Worm (Caenorhabditis elegans) whole organism, young adult: ENCODE measurements around the gene gcy-8.

ENCODE experiments used
- F33H1.4 ChIP-seq: fragments of 200-800 bp; sonication (Bioruptor generic); IDR thresholded peaks from 2 replicates; pipeline ENCODE4 v1.3.6; 2022; ENCODE audit warnings: missing genetic modification reagents, missing genetic modification characterization, missing compliant biosample characterization
- T07F8.4 ChIP-seq: sonication (generic microtip); optimal IDR thresholded peaks from 2 replicates; lab custom pipeline; 2016; ENCODE audit warnings: mild to moderate bottlenecking, missing genetic modification characterization, moderate library complexity, missing compliant biosample characterization
- Y53F4B.3 ChIP-seq: fragments of 200-800 bp; sonication (Bioruptor generic); IDR thresholded peaks from 2 replicates; pipeline ENCODE4 v1.3.6; 2022; ENCODE audit warnings: missing genetic modification reagents, missing genetic modification characterization, missing compliant biosample characterization
- akir-1 ChIP-seq: fragments of 200-800 bp; sonication (Bioruptor generic); optimal IDR thresholded peaks from 2 replicates; lab custom pipeline; 2018; ENCODE audit warnings: mild to moderate bottlenecking, missing genetic modification characterization, moderate library complexity, missing compliant biosample characterization
- athp-1 ChIP-seq: sonication (generic microtip); optimal IDR thresholded peaks from 2 replicates; lab custom pipeline; 2017; ENCODE audit warnings: mild to moderate bottlenecking, missing genetic modification characterization, missing compliant biosample characterization
- cebp-2 ChIP-seq: fragments of 200-800 bp; sonication (Bioruptor generic); IDR thresholded peaks from 2 replicates; pipeline ENCODE4 v1.3.6; 2022; ENCODE audit warnings: missing genetic modification characterization, missing compliant biosample characterization
- ceh-100 ChIP-seq: fragments of 200-800 bp; sonication (Bioruptor generic); IDR thresholded peaks from 2 replicates; pipeline ENCODE4 v1.3.6; 2022; ENCODE audit warnings: missing genetic modification reagents, missing genetic modification characterization, missing compliant biosample characterization
- chd-7 ChIP-seq: sonication (generic microtip); optimal IDR thresholded peaks from 2 replicates; lab custom pipeline; 2016; ENCODE audit warnings: mild to moderate bottlenecking, missing genetic modification characterization, moderate library complexity, missing compliant biosample characterization
- dpff-1 ChIP-seq: sonication (generic microtip); optimal IDR thresholded peaks from 2 replicates; lab custom pipeline; 2017; ENCODE audit warnings: mild to moderate bottlenecking, missing genetic modification characterization, missing compliant biosample characterization
- efl-1 ChIP-seq: fragments of 150-350 bp; optimal IDR thresholded peaks from 2 replicates; lab custom pipeline; 2014; ENCODE audit warnings: missing biosample characterization, missing genetic modification reagents, missing genetic modification characterization
- egl-18 ChIP-seq: fragments of 200-800 bp; sonication (Bioruptor generic); IDR thresholded peaks from 2 replicates; pipeline ENCODE4 v1.3.6; 2022; ENCODE audit warnings: missing genetic modification reagents, missing genetic modification characterization, missing compliant biosample characterization
- egl-44 ChIP-seq: fragments of 200-800 bp; sonication (Bioruptor generic); IDR thresholded peaks from 2 replicates; pipeline ENCODE4 v1.3.6; 2022; ENCODE audit warnings: missing genetic modification reagents, missing genetic modification characterization, missing compliant biosample characterization
- gei-17 ChIP-seq: fragments of 200-800 bp; sonication (Bioruptor generic); optimal IDR thresholded peaks from 2 replicates; lab custom pipeline; 2018; ENCODE audit warnings: mild to moderate bottlenecking, missing genetic modification characterization, missing compliant biosample characterization
- him-1 ChIP-seq: sonication (generic microtip); optimal IDR thresholded peaks from 2 replicates; lab custom pipeline; 2016; ENCODE audit warnings: missing genotype, missing genetic modification reagents, missing genetic modification characterization, missing compliant biosample characterization
- hmg-1.2 ChIP-seq: fragments of 200-800 bp; sonication (Bioruptor generic); IDR thresholded peaks from 2 replicates; pipeline ENCODE4 v1.3.6; 2022; ENCODE audit warnings: missing genetic modification reagents, missing genetic modification characterization, missing compliant biosample characterization
- let-607 ChIP-seq, 2 experiments: fragments of 200-800 bp in 1 of 2; sonication (Bioruptor generic) in 1 of 2; sonication (generic microtip) in 1 of 2; optimal IDR thresholded peaks; 2 replicates each; lab custom pipeline; 2016 to 2018; ENCODE audit warnings: mild to moderate bottlenecking in 2 of 2, missing compliant biosample characterization in 2 of 2, missing genetic modification characterization in 2 of 2, moderate library complexity in 2 of 2, missing genotype in 1 of 2
- lin-54 ChIP-seq: fragments of 200-800 bp; sonication (Bioruptor generic); optimal IDR thresholded peaks from 2 replicates; lab custom pipeline; 2018; ENCODE audit warnings: mild to moderate bottlenecking, missing genetic modification characterization, missing compliant biosample characterization
- madf-3 ChIP-seq: fragments of 200-800 bp; sonication (Bioruptor generic); IDR thresholded peaks from 2 replicates; pipeline ENCODE4 v1.3.6; 2022; ENCODE audit warnings: missing genetic modification reagents, missing genetic modification characterization, missing compliant biosample characterization
- madf-8 ChIP-seq: fragments of 200-800 bp; sonication (Bioruptor generic); conservative IDR thresholded peaks from 2 replicates; pipeline ENCODE4 v1.3.6; 2022; ENCODE audit warnings: missing genetic modification reagents, missing genetic modification characterization, missing compliant biosample characterization
- mcd-1 ChIP-seq: fragments of 200-800 bp; sonication (Bioruptor generic); IDR thresholded peaks from 2 replicates; pipeline ENCODE4 v1.3.6; 2022; ENCODE audit warnings: missing genetic modification reagents, missing genetic modification characterization, missing compliant biosample characterization
- nfya-1 ChIP-seq: sonication (generic microtip); optimal IDR thresholded peaks from 2 replicates; lab custom pipeline; 2017; ENCODE audit warnings: antibody characterized with exemption, missing compliant biosample characterization, missing genetic modification characterization, borderline replicate concordance; ENCODE audit not compliant: insufficient read depth
- nfyb-1 ChIP-seq: fragments of 200-800 bp; sonication (Bioruptor generic); IDR thresholded peaks from 2 replicates; pipeline ENCODE4 v1.3.6; 2022; ENCODE audit warnings: missing genetic modification reagents, missing genetic modification characterization, missing compliant biosample characterization
- nhr-27 ChIP-seq: fragments of 200-800 bp; sonication (Bioruptor generic); optimal IDR thresholded peaks from 2 replicates; lab custom pipeline; 2018; ENCODE audit warnings: mild to moderate bottlenecking, missing genetic modification characterization, moderate library complexity, missing compliant biosample characterization
- pbrm-1 ChIP-seq: fragments of 200-800 bp; sonication (Bioruptor generic); IDR thresholded peaks from 2 replicates; pipeline ENCODE4 v1.3.6; 2022; ENCODE audit warnings: missing genetic modification reagents, missing genetic modification characterization, missing compliant biosample characterization
- rec-8 ChIP-seq, 2 experiments: sonication (generic microtip); optimal IDR thresholded peaks; 2 replicates each; lab custom pipeline; 2016; ENCODE audit warnings: mild to moderate bottlenecking in 2 of 2, missing genetic modification characterization in 2 of 2, missing genetic modification reagents in 2 of 2, missing genotype in 2 of 2, missing biosample characterization in 1 of 2, missing compliant biosample characterization in 1 of 2, moderate library complexity in 1 of 2
- rpc-1 ChIP-seq, 2 experiments: fragments of 150-350 bp in 1 of 2; sonication (generic microtip) in 1 of 2; optimal IDR thresholded peaks; 2 replicates each; lab custom pipeline; 2014 to 2018; ENCODE audit warnings: missing biosample characterization in 1 of 2, missing genetic modification characterization in 1 of 2, missing genetic modification reagents in 1 of 2, missing genotype in 1 of 2
- snpc-3.4 ChIP-seq: sonication (generic microtip); optimal IDR thresholded peaks from 2 replicates; lab custom pipeline; 2017; ENCODE audit warnings: missing genetic modification characterization, mild to moderate bottlenecking, missing compliant biosample characterization, antibody characterized with exemption, moderate library complexity, missing genotype, missing genetic modification reagents
- tbx-9 ChIP-seq: sonication (generic microtip); optimal IDR thresholded peaks from 2 replicates; lab custom pipeline; 2016; ENCODE audit warnings: borderline replicate concordance, missing genetic modification characterization, inconsistent platforms, missing compliant biosample characterization
- xnd-1 ChIP-seq: sonication (generic microtip); optimal IDR thresholded peaks from 2 replicates; lab custom pipeline; 2016; ENCODE audit warnings: missing genotype, missing genetic modification reagents, missing genetic modification characterization, missing compliant biosample characterization
- zfh-2 ChIP-seq: fragments of 200-800 bp; sonication (Bioruptor generic); conservative IDR thresholded peaks from 2 replicates; pipeline ENCODE4 v1.3.6; 2022; ENCODE audit warnings: missing genetic modification reagents, missing genetic modification characterization, missing compliant biosample characterization
- ztf-25 ChIP-seq: fragments of 200-800 bp; sonication (Bioruptor generic); IDR thresholded peaks from 2 replicates; pipeline ENCODE4 v1.3.6; 2022; ENCODE audit warnings: missing genetic modification reagents, missing genetic modification characterization, missing compliant biosample characterization
- ztf-6 ChIP-seq: fragments of 200-800 bp; sonication (Bioruptor generic); IDR thresholded peaks from 2 replicates; pipeline ENCODE4 v1.3.6; 2022; ENCODE audit warnings: missing genetic modification reagents, missing genetic modification characterization, missing compliant biosample characterization

The gcy-8 gene

DNA sequence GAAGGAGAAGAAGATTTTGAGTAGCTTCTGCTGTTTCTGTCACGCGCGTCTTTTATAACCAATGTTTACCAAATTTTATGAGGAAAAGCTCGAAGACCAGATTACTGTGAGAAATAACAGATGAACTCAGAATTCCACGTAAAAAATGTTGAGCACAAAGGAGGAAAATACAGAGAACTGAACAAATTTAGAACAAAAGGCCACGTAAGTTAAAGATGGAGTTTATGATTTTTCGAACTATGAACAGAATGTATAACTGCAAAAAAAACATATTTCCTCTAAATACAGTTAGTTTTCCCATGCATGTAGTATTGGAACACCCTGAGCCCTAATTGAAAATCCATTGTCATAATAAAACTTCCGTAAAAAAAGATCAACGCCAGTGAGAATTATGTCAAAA is 13.0 kb downstream of the gcy-8 start, which contains the start of gene exc-9:
Gene exc-9 (minus strand): TSS at position 101 of the 400 bp plus-strand sequence.
- TF ChIP-seq rpc-1 (optimal IDR thresholded peaks at IDR 0.05; lab: Kevin White, UChicago) (no peak), rpc-1 (tag; optimal IDR thresholded peaks at IDR 0.05; lab: Kevin White, UChicago) (no peak), ztf-6 (GFP tag; lab: Robert Waterston, UW) (no peak), mcd-1 (GFP tag; lab: Robert Waterston, UW) (no peak), pbrm-1 (GFP tag; lab: Robert Waterston, UW) (no peak), ztf-25 (GFP tag; lab: Robert Waterston, UW) (no peak), rec-8 (tag; optimal IDR thresholded peaks at IDR 0.05; lab: Kevin White, UChicago) (no peak), T07F8.4 (no peak), egl-44 (GFP tag; lab: Robert Waterston, UW) (no peak), gei-17 (GFP tag; lab: Kevin White, UChicago) (no peak), tbx-9 (tag; lab: Kevin White, UChicago) (no peak), nhr-27 (tag; lab: Kevin White, UChicago) (no peak), chd-7 (no peak), akir-1 (GFP tag; lab: Kevin White, UChicago) (no peak), madf-3 (GFP tag; lab: Robert Waterston, UW) (no peak)

DNA sequence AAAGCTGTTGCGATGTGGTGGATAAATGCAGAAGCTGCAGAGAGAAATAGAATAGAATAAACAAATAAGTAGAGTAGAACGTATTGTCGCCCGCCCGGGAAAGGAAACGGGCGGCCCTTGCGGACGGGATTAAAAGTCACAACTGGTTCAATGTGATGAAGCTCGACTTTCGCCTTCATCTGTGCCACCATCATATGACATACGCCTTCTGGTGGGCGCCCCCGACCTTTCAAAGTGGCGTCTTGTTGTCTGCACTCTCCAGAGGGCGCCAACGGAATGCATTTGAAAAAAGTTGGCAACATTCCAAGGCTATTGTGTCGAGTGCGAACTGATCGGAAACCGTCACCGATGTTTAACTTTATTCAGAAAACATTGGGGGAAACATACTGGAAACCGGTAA is 15.3 kb downstream of the gcy-8 start:
- TF ChIP-seq madf-8 (0 out of 2 replicates have a peak, but pooled peaks have one; percentile 18), dpff-1 (tag; lab: Kevin White, UChicago) (no peak), nfyb-1 (GFP tag; lab: Robert Waterston, UW) (no peak), egl-18 (0 out of 2 replicates have a peak, but pooled peaks have one; percentile 11), snpc-3.4 (tag; lab: Kevin White, UChicago) (peak; percentile 32), cebp-2 (GFP tag; lab: Robert Waterston, UW) (no peak), Y53F4B.3 (no peak), athp-1 (tag; lab: Kevin White, UChicago) (peak; percentile 5), ztf-25 (GFP tag; lab: Robert Waterston, UW) (0 out of 2 replicates have a peak, but pooled peaks have one; percentile 64), pbrm-1 (GFP tag; lab: Robert Waterston, UW) (0 out of 2 replicates have a peak, but pooled peaks have one; percentile 19), let-607 (tag; optimal IDR thresholded peaks at IDR 0.05; lab: Kevin White, UChicago) (no peak)

DNA sequence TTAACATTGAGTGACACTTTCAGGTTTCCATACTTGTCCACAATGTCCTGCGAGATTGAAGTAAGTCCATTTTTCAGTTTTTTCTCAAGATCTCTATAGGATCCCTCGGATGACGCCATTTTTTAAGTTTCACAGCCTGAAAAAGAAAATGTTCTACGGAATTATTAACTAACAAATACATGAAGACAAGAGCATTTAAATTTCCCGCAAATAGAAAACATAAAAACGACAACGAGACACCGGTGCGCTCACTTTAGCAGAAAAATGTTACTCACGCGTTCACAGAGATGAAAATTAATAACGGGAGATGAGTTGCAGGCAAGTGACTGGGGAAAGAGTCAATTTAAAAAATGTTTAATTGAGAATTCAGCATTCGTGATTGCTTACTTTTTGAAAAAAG is 18.5 kb downstream of the gcy-8 start, which contains the start of gene czw-1:
Gene czw-1 (minus strand): TSS at position 369 of the 400 bp plus-strand sequence.
- TF ChIP-seq him-1 (tag; lab: Kevin White, UChicago) (no peak), hmg-1.2 (GFP tag; lab: Robert Waterston, UW) (no peak), lin-54 (GFP tag; lab: Kevin White, UChicago) (no peak), ceh-100 (GFP tag; lab: Robert Waterston, UW) (no peak), mcd-1 (GFP tag; lab: Robert Waterston, UW) (no peak), zfh-2 (GFP tag; lab: Robert Waterston, UW) (no peak), xnd-1 (tag; lab: Kevin White, UChicago) (no peak), efl-1 (GFP tag; lab: Kevin White, UChicago) (no peak), nfya-1 (no peak), pbrm-1 (GFP tag; lab: Robert Waterston, UW) (no peak), F33H1.4 (GFP tag; lab: Robert Waterston, UW) (no peak)
